Fruit fly (Drosophila melanogaster) whole organism, adult: ENCODE measurements around the gene Lasp.

Source experiments
- CG11617 ChIP-seq: fragments of 200-800 bp; sonication (Bioruptor generic); optimal IDR thresholded peaks from 2 replicates; lab custom pipeline; 2017; ENCODE audit warnings: mild to moderate bottlenecking, missing biosample characterization, missing genetic modification reagents, missing genetic modification characterization
- CG12768 ChIP-seq: fragments of 200-800 bp; sonication (Bioruptor generic); optimal IDR thresholded peaks from 2 replicates; lab custom pipeline; 2017; ENCODE audit warnings: missing biosample characterization, missing genetic modification characterization, mild to moderate bottlenecking, moderate library complexity, missing genetic modification reagents
- CG1620 ChIP-seq: fragments of 200-800 bp; sonication (Bioruptor generic); optimal IDR thresholded peaks from 2 replicates; lab custom pipeline; 2016; ENCODE audit warnings: missing biosample characterization, missing genetic modification characterization
- CG33017 ChIP-seq: fragments of 200-800 bp; sonication (Bioruptor generic); optimal IDR thresholded peaks from 2 replicates; lab custom pipeline; 2018; ENCODE audit warnings: missing biosample characterization, mild to moderate bottlenecking, missing genetic modification characterization, moderate library complexity
- CG7045 ChIP-seq: fragments of 200-800 bp; sonication (Bioruptor generic); optimal IDR thresholded peaks from 2 replicates; lab custom pipeline; 2017; ENCODE audit warnings: missing biosample characterization, mild to moderate bottlenecking, missing genetic modification characterization
- CG7101 ChIP-seq: fragments of 200-800 bp; sonication (Bioruptor generic); optimal IDR thresholded peaks from 2 replicates; lab custom pipeline; 2018; ENCODE audit warnings: missing biosample characterization, mild to moderate bottlenecking, missing genetic modification characterization, moderate library complexity
- Clk ChIP-seq: fragments of 200-800 bp; sonication (Bioruptor generic); optimal IDR thresholded peaks from 2 replicates; lab custom pipeline; 2017; ENCODE audit warnings: missing biosample characterization, missing genetic modification characterization
- Hr96 ChIP-seq: fragments of 200-800 bp; sonication (Bioruptor generic); optimal IDR thresholded peaks from 2 replicates; lab custom pipeline; 2016; ENCODE audit warnings: missing biosample characterization, missing genetic modification characterization
- Mnt ChIP-seq: fragments of 200-800 bp; sonication (Bioruptor generic); optimal IDR thresholded peaks from 2 replicates; lab custom pipeline; 2016; ENCODE audit warnings: missing biosample characterization, mild to moderate bottlenecking, missing genetic modification characterization
- bab1 ChIP-seq: fragments of 200-800 bp; sonication (Bioruptor generic); optimal IDR thresholded peaks from 3 replicates; lab custom pipeline; 2019; ENCODE audit warnings: missing biosample characterization, mild to moderate bottlenecking, missing genetic modification characterization, moderate library complexity
- cic ChIP-seq: fragments of 200-800 bp; sonication (Bioruptor generic); optimal IDR thresholded peaks from 2 replicates; lab custom pipeline; 2017; ENCODE audit warnings: missing biosample characterization, mild to moderate bottlenecking, missing genetic modification characterization, moderate library complexity
- kay ChIP-seq: fragments of 200-800 bp; sonication (Bioruptor generic); peaks from one replicate; lab custom pipeline; 2016; ENCODE audit warnings: missing biosample characterization, missing genetic modification characterization, borderline replicate concordance
- pad ChIP-seq: fragments of 200-800 bp; sonication (Bioruptor generic); optimal IDR thresholded peaks from 3 replicates; lab custom pipeline; 2017; ENCODE audit warnings: missing biosample characterization, missing genetic modification characterization, mild to moderate bottlenecking, moderate library complexity, missing genetic modification reagents
- toe ChIP-seq: fragments of 200-800 bp; sonication (Bioruptor generic); optimal IDR thresholded peaks from 2 replicates; lab custom pipeline; 2016; ENCODE audit warnings: missing biosample characterization, missing genetic modification characterization

DNA sequence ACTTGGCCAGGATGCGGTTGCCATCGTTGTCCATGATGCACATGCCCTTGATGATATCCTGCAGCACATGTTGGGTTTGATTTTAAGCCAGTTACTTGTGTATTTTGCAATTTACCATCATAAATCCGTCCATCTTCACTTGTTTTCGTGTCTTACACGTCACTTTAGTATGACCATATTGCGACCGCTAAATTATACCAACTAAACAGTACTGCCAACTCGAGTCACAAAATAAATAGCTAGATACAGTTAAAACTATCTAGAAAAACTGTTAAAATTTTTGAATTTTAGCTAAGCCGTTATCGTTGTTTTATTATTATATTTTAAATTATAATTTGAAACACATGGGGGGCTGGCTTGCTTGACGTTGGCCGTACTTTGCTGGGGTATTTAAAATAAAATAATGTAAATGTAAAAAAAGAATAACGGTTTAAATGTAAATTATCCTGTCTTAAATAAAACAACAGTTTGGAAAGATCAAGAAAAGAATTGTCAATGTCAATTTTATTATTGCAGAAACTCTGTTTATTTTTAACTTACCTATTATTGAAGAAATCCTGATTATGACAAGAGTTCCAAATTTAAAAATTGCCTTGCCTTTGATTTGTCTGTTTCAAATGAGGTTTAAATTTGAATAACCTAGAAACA, 38.0 kb downstream of the Lasp start, which contains the start of the genes zetaCOP and CG13032:
- TF ChIP-seq CG12768 (GFP tag; lab: Kevin White, UChicago) (no peak), CG11617 (GFP tag; lab: Kevin White, UChicago) (no peak), toe (no peak), Mnt (GFP tag; lab: Kevin White, UChicago) (no peak), CG7101 (tag; lab: Kevin White, UChicago) (no peak), Clk (GFP tag; lab: Kevin White, UChicago) (no peak), pad (GFP tag; lab: Kevin White, UChicago) (no peak), Hr96 (GFP tag; lab: Kevin White, UChicago) (no peak), kay (GFP tag; lab: Kevin White, UChicago) (peak; percentile 10), cic (GFP tag; lab: Kevin White, UChicago) (no peak), CG7045 (GFP tag; lab: Kevin White, UChicago) (no peak), CG1620 (GFP tag; lab: Kevin White, UChicago) (no peak), bab1 (GFP tag; lab: Kevin White, UChicago) (no peak), CG33017 (tag; lab: Kevin White, UChicago) (no peak)
